Worm (Caenorhabditis elegans) whole organism, L4/young adult: ENCODE measurements around the gene crb-1.

Experiments
- W03F9.2 ChIP-seq: fragments of 150-350 bp; optimal IDR thresholded peaks from 2 replicates; lab custom pipeline; 2014; ENCODE audit warnings: missing biosample characterization, missing genetic modification characterization
- him-1 ChIP-seq: sonication (generic microtip); optimal IDR thresholded peaks from 2 replicates; lab custom pipeline; 2016; ENCODE audit warnings: missing genotype, missing genetic modification reagents, missing genetic modification characterization, missing compliant biosample characterization

ce11 chrX:17355462-17355861 lies 58.4 kb downstream of the crb-1 start:
- no peak for TF ChIP-seq him-1
- TF ChIP-seq W03F9.2 (tag; lab: Kevin White, UChicago), result no peak
